Fruit fly (Drosophila melanogaster): ENCODE data around the gene CG14563.

CG14563 gene

DNA sequence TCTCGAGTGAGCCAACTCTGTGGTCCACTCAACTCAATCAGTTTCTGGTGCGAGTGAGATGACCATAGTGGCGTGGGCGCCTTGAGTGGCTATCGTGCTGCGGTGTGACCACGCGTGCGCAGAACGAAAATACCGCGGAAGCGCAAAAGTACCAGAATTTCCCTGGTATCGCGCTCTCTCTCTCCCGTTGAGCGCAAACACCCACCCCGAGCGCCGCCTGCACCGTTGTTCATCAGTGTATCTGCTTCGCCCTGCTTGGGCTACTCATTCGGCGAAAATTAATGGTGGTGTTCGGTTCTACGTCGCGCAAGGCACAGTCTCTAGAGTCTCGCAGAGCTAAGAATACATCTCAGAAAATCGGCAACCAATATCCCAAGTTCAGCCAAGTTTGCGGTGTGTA, 37.2 kb upstream of the CG14563 start (continued):
- no peak for TF ChIP-seq fd3F (GFP tag; optimal IDR thresholded peaks at IDR 0.05)
- no peak for TF ChIP-seq CG2202 (tag; optimal IDR thresholded peaks at IDR 0.05)
- no peak for TF ChIP-seq Hr39 (optimal IDR thresholded peaks at IDR 0.05)
- no peak for TF ChIP-seq sc (optimal IDR thresholded peaks at IDR 0.05)
- no peak for TF ChIP-seq sc (GFP tag; optimal IDR thresholded peaks at IDR 0.05)
- peak; percentile 49 for TF ChIP-seq CG12659 (GFP tag; optimal IDR thresholded peaks at IDR 0.05)
- peak; percentile 87 for TF ChIP-seq stwl (tag; optimal IDR thresholded peaks at IDR 0.05)
- TF ChIP-seq inv (GFP tag; IDR thresholded peaks at IDR 0.05; ENCODE audit: partially characterized antibody), result peak; percentile 74; the same call in 1 of the 2 replicates
- peak; percentile 14 for TF ChIP-seq CG17385 (GFP tag; optimal IDR thresholded peaks at IDR 0.05)
- peak; percentile 76 for TF ChIP-seq zen2 (GFP tag; IDR thresholded peaks at IDR 0.05; ENCODE audit: partially characterized antibody)
- peak; percentile 25 for TF ChIP-seq Hand (GFP tag; optimal IDR thresholded peaks at IDR 0.05)
- no peak for TF ChIP-seq fu2 (GFP tag; optimal IDR thresholded peaks at IDR 0.05)
- TF ChIP-seq Myb (GFP tag; optimal IDR thresholded peaks at IDR 0.05), result no peak
- no peak for TF ChIP-seq slou (GFP tag; optimal IDR thresholded peaks at IDR 0.05)
- 0 out of 3 replicates have a peak, but pooled peaks have one; percentile 43 for TF ChIP-seq H15 (GFP tag; IDR thresholded peaks at IDR 0.05)
- TF ChIP-seq Vsx1 (GFP tag; optimal IDR thresholded peaks at IDR 0.05), result no peak
- TF ChIP-seq ham (GFP tag; IDR thresholded peaks at IDR 0.05), result no peak
- no peak for TF ChIP-seq CG32772 (GFP tag; IDR thresholded peaks at IDR 0.05)
- TF ChIP-seq scrt (GFP tag; optimal IDR thresholded peaks at IDR 0.05), result peak; percentile 39
- no peak for TF ChIP-seq CG11696 (GFP tag; IDR thresholded peaks at IDR 0.05)
- no peak for TF ChIP-seq CG18011 (GFP tag; optimal IDR thresholded peaks at IDR 0.05)
- no peak for TF ChIP-seq bcd (GFP tag; optimal IDR thresholded peaks at IDR 0.05)
- peak; percentile 27 for TF ChIP-seq CG4617 (GFP tag; optimal IDR thresholded peaks at IDR 0.05; ENCODE audit: borderline replicate concordance)
- no peak for TF ChIP-seq ap (GFP tag; IDR thresholded peaks at IDR 0.05)
- peak; percentile 29 for TF ChIP-seq grau (tag; optimal IDR thresholded peaks at IDR 0.05)
- no peak for TF ChIP-seq YL-1 (GFP tag; optimal IDR thresholded peaks at IDR 0.05)
- TF ChIP-seq CG2889 (GFP tag; IDR thresholded peaks at IDR 0.05), result no peak
- TF ChIP-seq tna (GFP tag; IDR thresholded peaks at IDR 0.05; ENCODE audit: partially characterized antibody), result peak; percentile 83
- no peak for TF ChIP-seq CG3726 (GFP tag; IDR thresholded peaks at IDR 0.05)
- TF ChIP-seq dmrt11E (tag; optimal IDR thresholded peaks at IDR 0.05), result no peak
- peak; percentile 45; the same call in 1 of the 2 replicates for TF ChIP-seq MBD-R2 (GFP tag; IDR thresholded peaks at IDR 0.05)
- no peak for TF ChIP-seq CG12391 (tag; optimal IDR thresholded peaks at IDR 0.05)
- no peak for TF ChIP-seq Sry-β (GFP tag; optimal IDR thresholded peaks at IDR 0.05)
- no peak for TF ChIP-seq CG14014 (GFP tag; IDR thresholded peaks at IDR 0.05)
- peak; percentile 66; the same call in 1 of the 2 replicates for TF ChIP-seq sna (GFP tag; IDR thresholded peaks at IDR 0.05; ENCODE audit: partially characterized antibody)
- no peak for TF ChIP-seq kay (GFP tag; optimal IDR thresholded peaks at IDR 0.05)
- TF ChIP-seq lmd (GFP tag; IDR thresholded peaks at IDR 0.05), result no peak
- peak; percentile 61 for TF ChIP-seq CG18599 (GFP tag; optimal IDR thresholded peaks at IDR 0.05)
- peak; percentile 39 for TF ChIP-seq CG10147 (GFP tag; optimal IDR thresholded peaks at IDR 0.05)
- TF ChIP-seq CG6765 (GFP tag; optimal IDR thresholded peaks at IDR 0.05), result peak; percentile 38
- TF ChIP-seq Ada2b (GFP tag; IDR thresholded peaks at IDR 0.05), result 0 out of 2 replicates have a peak, but pooled peaks have one; percentile 3
- TF ChIP-seq CG13894 (tag; optimal IDR thresholded peaks at IDR 0.05), result peak; percentile 42
- peak; percentile 21 for TF ChIP-seq CG14710 (tag; optimal IDR thresholded peaks at IDR 0.05)
- no peak for TF ChIP-seq shn (GFP tag; optimal IDR thresholded peaks at IDR 0.05)
- TF ChIP-seq CG4328 (GFP tag; optimal IDR thresholded peaks at IDR 0.05), result peak; percentile 12
- TF ChIP-seq CG7271 (tag; optimal IDR thresholded peaks at IDR 0.05), result peak; percentile 32
- no peak for TF ChIP-seq danr (GFP tag; IDR thresholded peaks at IDR 0.05)
- no peak for TF ChIP-seq CG9437 (GFP tag; optimal IDR thresholded peaks at IDR 0.05)
- peak; percentile 85 for TF ChIP-seq CG12769 (tag; optimal IDR thresholded peaks at IDR 0.05)
- TF ChIP-seq Dbx (GFP tag; IDR thresholded peaks at IDR 0.05), result peak; percentile 48; the same call in 2 of the 3 replicates
- no peak for TF ChIP-seq Six4 (GFP tag; optimal IDR thresholded peaks at IDR 0.05)

Measured in whole organism, embryonic.